Worm (Caenorhabditis elegans) whole organism, L3 larva: ENCODE results near the gene F19B10.2.

Source experiments
- ama-1 ChIP-seq: fragments of 150-350 bp; optimal IDR thresholded peaks from 2 replicates; lab custom pipeline; 2018
- ceh-82 ChIP-seq: fragments of 150-350 bp; optimal IDR thresholded peaks from 2 replicates; lab custom pipeline; 2014; ENCODE audit warnings: missing biosample characterization, missing genetic modification characterization
- elt-3 ChIP-seq, 3 experiments: fragments of 150-350 bp in 1 of 3; sonication (generic microtip) in 2 of 3; optimal IDR thresholded peaks; 2 replicates in 2 of 3; 4 replicates in 1 of 3; lab custom pipeline; 2014 to 2017; ENCODE audit warnings: missing biosample characterization in 3 of 3, missing genetic modification characterization in 3 of 3
- fkh-10 ChIP-seq: sonication (generic microtip); optimal IDR thresholded peaks from 2 replicates; lab custom pipeline; 2017; ENCODE audit warnings: missing biosample characterization, missing genetic modification reagents, missing genetic modification characterization
- jun-1 ChIP-seq: fragments of 150-350 bp; optimal IDR thresholded peaks from 2 replicates; lab custom pipeline; 2014; ENCODE audit warnings: missing biosample characterization, missing genetic modification reagents, missing genetic modification characterization
- nhr-11 ChIP-seq: fragments of 150-350 bp; optimal IDR thresholded peaks from 2 replicates; lab custom pipeline; 2014; ENCODE audit warnings: missing biosample characterization, missing genetic modification characterization
- nhr-12 ChIP-seq: fragments of 150-350 bp; optimal IDR thresholded peaks from 2 replicates; lab custom pipeline; 2014; ENCODE audit warnings: missing biosample characterization, missing genetic modification characterization
- nhr-237 ChIP-seq: fragments of 150-350 bp; optimal IDR thresholded peaks from 2 replicates; lab custom pipeline; 2014; ENCODE audit warnings: missing biosample characterization, missing genetic modification characterization
- nhr-28 ChIP-seq: fragments of 150-350 bp; optimal IDR thresholded peaks from 2 replicates; lab custom pipeline; 2014; ENCODE audit warnings: missing biosample characterization, missing genetic modification characterization
- zag-1 ChIP-seq: fragments of 150-350 bp; optimal IDR thresholded peaks from 2 replicates; lab custom pipeline; 2014; ENCODE audit warnings: missing biosample characterization, missing genetic modification characterization
- ztf-11 ChIP-seq: fragments of 150-350 bp; optimal IDR thresholded peaks from 2 replicates; lab custom pipeline; 2014; ENCODE audit warnings: missing biosample characterization, missing genetic modification characterization

DNA sequence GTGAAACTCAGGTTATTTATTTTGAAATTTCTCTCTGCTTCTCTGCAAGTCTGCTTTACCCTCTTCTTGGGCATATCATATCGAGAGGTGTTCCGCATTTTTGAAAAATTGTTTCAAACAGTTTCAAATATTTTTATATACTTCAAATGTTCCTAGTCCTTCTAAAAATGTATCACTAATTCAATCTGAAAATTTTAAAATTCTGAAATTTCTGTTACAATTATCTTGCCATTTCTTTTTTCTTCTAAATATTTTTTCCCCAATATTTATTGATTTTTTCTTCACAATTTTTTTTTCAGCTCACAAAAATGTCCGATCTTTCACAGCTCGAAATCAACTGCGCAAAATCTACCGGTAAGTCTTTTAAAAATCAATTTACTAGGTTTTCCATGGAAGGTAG is 15.5 kb upstream of the F19B10.2 start, which contains the start of gene F19B10.4:
- no peak for TF ChIP-seq nhr-11
- TF ChIP-seq nhr-12 (tag; lab: Kevin White, UChicago), result no peak
- TF ChIP-seq ama-1 (lab: Kevin White, UChicago), result no peak
- TF ChIP-seq ztf-11, result no peak
- no peak for TF ChIP-seq zag-1
- TF ChIP-seq ceh-82, result no peak
- no peak for TF ChIP-seq jun-1
- no peak for TF ChIP-seq fkh-10 (GFP tag; lab: Kevin White, UChicago)
- no peak for TF ChIP-seq nhr-237 (tag; lab: Kevin White, UChicago)
- TF ChIP-seq elt-3 (tag; optimal IDR thresholded peaks at IDR 0.05; lab: Kevin White, UChicago), result no peak
- TF ChIP-seq nhr-28 (tag; lab: Kevin White, UChicago), result no peak
